Worm (Caenorhabditis elegans) whole organism, L4 larva: Measurements from ENCODE around the gene tsn-1.

ENCODE experiments used
- D1046.2 ChIP-seq: fragments of 200-800 bp; sonication (Bioruptor generic); IDR thresholded peaks from 2 replicates; pipeline ENCODE4 v1.3.6; 2022; ENCODE audit warnings: missing genetic modification characterization, missing compliant biosample characterization
- F37D6.2 ChIP-seq: sonication (generic microtip); optimal IDR thresholded peaks from 2 replicates; lab custom pipeline; 2016; ENCODE audit warnings: mild to moderate bottlenecking, missing genetic modification characterization, missing compliant biosample characterization
- R02D3.7 ChIP-seq: fragments of 150-350 bp; sonication (generic microtip); optimal IDR thresholded peaks from 3 replicates; lab custom pipeline; 2014; ENCODE audit warnings: missing biosample characterization, missing genetic modification characterization
- T20F7.1 ChIP-seq: fragments of 200-800 bp; sonication (Bioruptor generic); optimal IDR thresholded peaks from 2 replicates; lab custom pipeline; 2018; ENCODE audit warnings: mild to moderate bottlenecking, missing genetic modification characterization, missing compliant biosample characterization
- T26A8.4 ChIP-seq: fragments of 200-800 bp; sonication (Bioruptor generic); IDR thresholded peaks from 2 replicates; pipeline ENCODE4 v1.3.6; 2022; ENCODE audit warnings: missing genetic modification characterization, missing compliant biosample characterization
- Y48G9A.11 ChIP-seq: fragments of 200-800 bp; sonication (Bioruptor generic); IDR thresholded peaks from 2 replicates; pipeline ENCODE4 v1.3.6; 2022; ENCODE audit warnings: missing genetic modification reagents, missing genetic modification characterization, missing compliant biosample characterization
- ZK337.2 ChIP-seq: fragments of 200-800 bp; sonication (Bioruptor generic); IDR thresholded peaks from 2 replicates; pipeline ENCODE4 v1.3.6; 2022; ENCODE audit warnings: missing genetic modification reagents, missing genetic modification characterization, missing compliant biosample characterization
- aly-2 ChIP-seq: sonication (generic microtip); optimal IDR thresholded peaks from 2 replicates; lab custom pipeline; 2018; ENCODE audit warnings: missing biosample characterization, missing genetic modification characterization
- ama-1 ChIP-seq: fragments of 150-350 bp; optimal IDR thresholded peaks from 2 replicates; lab custom pipeline; 2014; ENCODE audit warnings: inconsistent platforms, mixed read lengths
- arid-1 ChIP-seq: fragments of 200-800 bp; sonication (Bioruptor generic); conservative IDR thresholded peaks from 2 replicates; pipeline ENCODE4 v1.3.6; 2022; ENCODE audit warnings: missing genetic modification reagents, missing genetic modification characterization, missing compliant biosample characterization
- ceh-20 ChIP-seq: fragments of 200-800 bp; sonication (Bioruptor generic); IDR thresholded peaks from 2 replicates; pipeline ENCODE4 v1.3.6; 2022; ENCODE audit warnings: missing genetic modification reagents, missing genetic modification characterization, missing compliant biosample characterization
- ceh-44 ChIP-seq: fragments of 200-800 bp; sonication (Bioruptor generic); IDR thresholded peaks from 2 replicates; pipeline ENCODE4 v1.3.6; 2022; ENCODE audit warnings: missing genetic modification reagents, missing genetic modification characterization, missing compliant biosample characterization
- daf-12 ChIP-seq: fragments of 150-350 bp; optimal IDR thresholded peaks from 2 replicates; lab custom pipeline; 2014; ENCODE audit warnings: missing biosample characterization, missing genetic modification reagents, missing genetic modification characterization
- daf-16 ChIP-seq, 3 experiments: sonication (generic microtip); optimal IDR thresholded peaks; 2 replicates each; lab custom pipeline; 2016 to 2017; ENCODE audit warnings: missing genetic modification characterization in 3 of 3, missing genetic modification reagents in 3 of 3, mild to moderate bottlenecking in 2 of 3, missing compliant biosample characterization in 2 of 3, missing biosample characterization in 1 of 3, moderate library complexity in 1 of 3
- dmd-8 ChIP-seq: fragments of 200-800 bp; sonication (Bioruptor generic); IDR thresholded peaks from 2 replicates; pipeline ENCODE4 v1.3.6; 2022; ENCODE audit warnings: missing genetic modification characterization, missing compliant biosample characterization
- dpl-1 ChIP-seq: fragments of 150-350 bp; optimal IDR thresholded peaks from 2 replicates; lab custom pipeline; 2014; ENCODE audit warnings: missing biosample characterization, missing genetic modification reagents, missing genetic modification characterization
- duxl-1 ChIP-seq: sonication (generic microtip); optimal IDR thresholded peaks from 2 replicates; lab custom pipeline; 2016; ENCODE audit warnings: mild to moderate bottlenecking, missing genetic modification characterization, moderate library complexity, missing compliant biosample characterization; ENCODE audit not compliant: poor library complexity
- hif-1 ChIP-seq, 2 experiments: sonication (generic microtip); optimal IDR thresholded peaks; 2 replicates each; lab custom pipeline; 2016 to 2017; ENCODE audit warnings: missing compliant biosample characterization in 2 of 2, missing genetic modification characterization in 2 of 2, missing genetic modification reagents in 2 of 2, missing genotype in 2 of 2, mild to moderate bottlenecking in 1 of 2
- hlh-11 ChIP-seq: fragments of 200-800 bp; sonication (Bioruptor generic); optimal IDR thresholded peaks from 2 replicates; lab custom pipeline; 2018; ENCODE audit warnings: mild to moderate bottlenecking, missing genetic modification characterization, missing compliant biosample characterization
- hmg-1.1 ChIP-seq: fragments of 200-800 bp; sonication (Bioruptor generic); IDR thresholded peaks from 2 replicates; pipeline ENCODE4 v1.3.6; 2022; ENCODE audit warnings: missing genetic modification reagents, missing genetic modification characterization, missing compliant biosample characterization
- lim-7 ChIP-seq: fragments of 200-800 bp; sonication (Bioruptor generic); IDR thresholded peaks from 2 replicates; pipeline ENCODE4 v1.3.6; 2022; ENCODE audit warnings: missing genetic modification characterization, missing compliant biosample characterization
- lin-1 ChIP-seq: fragments of 200-800 bp; sonication (Bioruptor generic); IDR thresholded peaks from 2 replicates; pipeline ENCODE4 v1.3.6; 2022; ENCODE audit warnings: missing genetic modification reagents, missing genetic modification characterization, missing compliant biosample characterization
- lin-13 ChIP-seq: fragments of 150-350 bp; optimal IDR thresholded peaks from 2 replicates; lab custom pipeline; 2014; ENCODE audit warnings: missing biosample characterization, missing genetic modification reagents, missing genetic modification characterization
- lin-29 ChIP-seq: fragments of 200-800 bp; sonication (Bioruptor generic); IDR thresholded peaks from 2 replicates; pipeline ENCODE4 v1.3.6; 2022; ENCODE audit warnings: missing genetic modification reagents, missing genetic modification characterization, missing compliant biosample characterization
- lin-38 ChIP-seq: fragments of 200-800 bp; sonication (Bioruptor generic); IDR thresholded peaks from 2 replicates; pipeline ENCODE4 v1.3.6; 2022; ENCODE audit warnings: missing genetic modification reagents, missing genetic modification characterization, missing compliant biosample characterization
- lir-3 ChIP-seq: sonication (generic microtip); optimal IDR thresholded peaks from 2 replicates; lab custom pipeline; 2016; ENCODE audit warnings: mild to moderate bottlenecking, missing genetic modification characterization, missing compliant biosample characterization
- madf-9 ChIP-seq: fragments of 200-800 bp; sonication (Bioruptor generic); conservative IDR thresholded peaks from 2 replicates; pipeline ENCODE4 v1.3.6; 2022; ENCODE audit warnings: missing genetic modification reagents, missing genetic modification characterization, missing compliant biosample characterization
- mdt-29 ChIP-seq: fragments of 200-800 bp; sonication (Bioruptor generic); IDR thresholded peaks from 2 replicates; pipeline ENCODE4 v1.3.6; 2022; ENCODE audit warnings: missing genetic modification reagents, missing genetic modification characterization, missing compliant biosample characterization
- mes-2 ChIP-seq: sonication (generic microtip); optimal IDR thresholded peaks from 2 replicates; lab custom pipeline; 2016; ENCODE audit warnings: missing genotype, mild to moderate bottlenecking, missing genetic modification characterization, missing compliant biosample characterization; ENCODE audit not compliant: poor library complexity, severe bottlenecking
- mxl-2 ChIP-seq: fragments of 200-800 bp; sonication (Bioruptor generic); conservative IDR thresholded peaks from 2 replicates; pipeline ENCODE4 v1.3.6; 2022; ENCODE audit warnings: missing genetic modification reagents, missing genetic modification characterization, missing compliant biosample characterization
- mxl-3 ChIP-seq: fragments of 200-800 bp; sonication (Bioruptor generic); optimal IDR thresholded peaks from 2 replicates; lab custom pipeline; 2018; ENCODE audit warnings: mild to moderate bottlenecking, missing genetic modification characterization, missing compliant biosample characterization
- nhr-25 ChIP-seq: sonication (generic microtip); optimal IDR thresholded peaks from 2 replicates; lab custom pipeline; 2017; ENCODE audit warnings: missing genetic modification characterization, mild to moderate bottlenecking, missing compliant biosample characterization, antibody characterized with exemption, moderate library complexity, borderline replicate concordance; ENCODE audit not compliant: insufficient read depth
- nhr-28 ChIP-seq: fragments of 150-350 bp; optimal IDR thresholded peaks from 2 replicates; lab custom pipeline; 2014; ENCODE audit warnings: missing biosample characterization, missing genetic modification characterization
- nhr-48 ChIP-seq: sonication (generic microtip); optimal IDR thresholded peaks from 2 replicates; lab custom pipeline; 2016; ENCODE audit warnings: mild to moderate bottlenecking, missing genetic modification characterization, missing compliant biosample characterization
- nhr-6 ChIP-seq: fragments of 150-350 bp; optimal IDR thresholded peaks from 2 replicates; lab custom pipeline; 2014; ENCODE audit warnings: missing biosample characterization, missing genetic modification characterization
- nhr-76 ChIP-seq: fragments of 150-350 bp; optimal IDR thresholded peaks from 2 replicates; lab custom pipeline; 2014; ENCODE audit warnings: missing biosample characterization, missing genetic modification characterization
- nhr-77 ChIP-seq: fragments of 150-350 bp; optimal IDR thresholded peaks from 2 replicates; lab custom pipeline; 2014; ENCODE audit warnings: missing biosample characterization, missing genetic modification characterization
- sdz-12 ChIP-seq: fragments of 200-800 bp; sonication (Bioruptor generic); optimal IDR thresholded peaks from 2 replicates; lab custom pipeline; 2018; ENCODE audit warnings: mild to moderate bottlenecking, missing genetic modification characterization, missing compliant biosample characterization
- spr-1 ChIP-seq: sonication (generic microtip); optimal IDR thresholded peaks from 2 replicates; lab custom pipeline; 2016; ENCODE audit warnings: mild to moderate bottlenecking, missing genetic modification characterization, missing compliant biosample characterization
- tag-97 ChIP-seq: fragments of 200-800 bp; sonication (Bioruptor generic); IDR thresholded peaks from 2 replicates; pipeline ENCODE4 v1.3.6; 2022; ENCODE audit warnings: missing genetic modification characterization, missing compliant biosample characterization
- tra-1 ChIP-seq: fragments of 200-800 bp; sonication (Bioruptor generic); IDR thresholded peaks from 2 replicates; pipeline ENCODE4 v1.3.6; 2022; ENCODE audit warnings: missing genetic modification reagents, missing genetic modification characterization, missing compliant biosample characterization
- unc-39 ChIP-seq: sonication (generic microtip); optimal IDR thresholded peaks from 2 replicates; lab custom pipeline; 2017; ENCODE audit warnings: missing biosample characterization, missing genetic modification characterization
- unc-62 ChIP-seq, 3 experiments: fragments of 150-350 bp in 1 of 3; sonication (generic microtip); optimal IDR thresholded peaks in 2 of 3; peaks in 1 of 3; 1 replicate in 1 of 3; 2 replicates in 2 of 3; lab custom pipeline; 2014 to 2017; ENCODE audit warnings: missing biosample characterization in 3 of 3, missing genetic modification characterization in 3 of 3, missing genetic modification reagents in 3 of 3, missing genotype in 1 of 3
- zag-1 ChIP-seq: fragments of 150-350 bp; optimal IDR thresholded peaks from 2 replicates; lab custom pipeline; 2014; ENCODE audit warnings: missing biosample characterization, missing genetic modification characterization
- zfp-3 ChIP-seq: fragments of 200-800 bp; sonication (Bioruptor generic); conservative IDR thresholded peaks from 2 replicates; pipeline ENCODE4 v1.3.6; 2022; ENCODE audit warnings: missing genetic modification reagents, missing genetic modification characterization, missing compliant biosample characterization
- zip-11 ChIP-seq: fragments of 200-800 bp; sonication (Bioruptor generic); IDR thresholded peaks from 2 replicates; pipeline ENCODE4 v1.3.6; 2022; ENCODE audit warnings: missing genetic modification characterization, missing compliant biosample characterization

Gene tsn-1

ce11 chrII:4737348-4737747 lies 30.7 kb downstream of the tsn-1 start, which contains the start of gene ctsa-1.1:
ctsa-1.1 (plus strand) TSS chrII:4737648.
- TF ChIP-seq R02D3.7 (tag; lab: Kevin White, UChicago) (no peak), unc-62 (GFP tag; optimal IDR thresholded peaks at IDR 0.05 in 1 of 2; lab: Kevin White, UChicago) (peak in 1 of 2 experiments; percentile 3), unc-62 (tag; optimal IDR thresholded peaks at IDR 0.05; lab: Kevin White, UChicago) (no peak)

- TF ChIP-seq R02D3.7 (tag; lab: Kevin White, UChicago) (no peak), lim-7 (GFP tag; lab: Robert Waterston, UW) (no peak), T26A8.4 (GFP tag; lab: Robert Waterston, UW) (0 out of 2 replicates have a peak, but pooled peaks have one; percentile 19), nhr-28 (tag; lab: Kevin White, UChicago) (peak; percentile 45), mxl-2 (0 out of 2 replicates have a peak, but pooled peaks have one; percentile 45), ZK337.2 (GFP tag; lab: Robert Waterston, UW) (peak; percentile 90), arid-1 (GFP tag; lab: Robert Waterston, UW) (no peak), duxl-1 (tag; lab: Kevin White, UChicago) (peak; percentile 15), zfp-3 (GFP tag; lab: Robert Waterston, UW) (no peak), tra-1 (GFP tag; lab: Robert Waterston, UW) (peak; percentile 54; the same call in 1 of the 2 replicates), sdz-12 (GFP tag; lab: Kevin White, UChicago) (no peak), lin-1 (GFP tag; lab: Robert Waterston, UW) (peak; percentile 57), daf-12 (tag; lab: Kevin White, UChicago) (no peak), D1046.2 (GFP tag; lab: Robert Waterston, UW) (no peak), dmd-8 (GFP tag; lab: Robert Waterston, UW) (no peak), nhr-6 (tag; lab: Kevin White, UChicago) (peak; percentile 73), hlh-11 (tag; lab: Kevin White, UChicago) (peak; percentile 71), nhr-77 (no peak), daf-16 (GFP tag; optimal IDR thresholded peaks at IDR 0.05; lab: Kevin White, UChicago) (no peak), daf-16 (tag; optimal IDR thresholded peaks at IDR 0.05; lab: Kevin White, UChicago) (peak; percentile 42), hmg-1.1 (peak; percentile 66), mxl-3 (GFP tag; lab: Kevin White, UChicago) (peak; percentile 96), unc-39 (tag; lab: Kevin White, UChicago) (no peak), ceh-20 (GFP tag; lab: Robert Waterston, UW) (0 out of 2 replicates have a peak, but pooled peaks have one; percentile 30), ceh-44 (no peak), nhr-48 (tag; lab: Kevin White, UChicago) (peak; percentile 54), mdt-29 (GFP tag; lab: Robert Waterston, UW) (no peak), lir-3 (no peak), zag-1 (tag; lab: Kevin White, UChicago) (no peak), lin-29 (GFP tag; lab: Robert Waterston, UW) (no peak), madf-9 (GFP tag; lab: Robert Waterston, UW) (peak; percentile 71), lin-13 (GFP tag; lab: Kevin White, UChicago) (peak; percentile 62), tag-97 (GFP tag; lab: Robert Waterston, UW) (0 out of 2 replicates have a peak, but pooled peaks have one; percentile 79), ama-1 (lab: Kevin White, UChicago) (no peak), unc-62 (GFP tag; optimal IDR thresholded peaks at IDR 0.05 in 1 of 2; lab: Kevin White, UChicago) (peak in 1 of 2 experiments; percentile 87), unc-62 (tag; optimal IDR thresholded peaks at IDR 0.05; lab: Kevin White, UChicago) (no peak), T20F7.1 (GFP tag; lab: Kevin White, UChicago) (peak; percentile 63), F37D6.2 (peak; percentile 14), aly-2 (no peak), hif-1 (tag; optimal IDR thresholded peaks at IDR 0.05; lab: Kevin White, UChicago) (peak in 1 of 2 experiments; percentile 92), spr-1 (tag; lab: Kevin White, UChicago) (peak; percentile 28), dpl-1 (peak; percentile 97), Y48G9A.11 (peak; percentile 79), mes-2 (tag; lab: Kevin White, UChicago) (peak; percentile 99), nhr-25 (no peak), zip-11 (no peak), lin-38 (peak; percentile 80), nhr-76 (tag; lab: Kevin White, UChicago) (no peak)
These were observed 33.4 kb downstream of the tsn-1 start, which contains the start of gene eas-1 for ce11 chrII:4739984-4740462. eas-1 (plus strand) TSS chrII:4740412.
